Fruit fly (Drosophila melanogaster) whole organism, embryonic: ENCODE measurements around the gene CG14340.

Source experiments
- Aef1 ChIP-seq: fragments of 200-800 bp; sonication (Bioruptor generic); IDR thresholded peaks from 3 replicates; pipeline ENCODE4 v1.3.6; 2022; ENCODE audit warnings: missing biosample characterization, missing genetic modification characterization
- Antp ChIP-seq: fragments of 200-800 bp; sonication (Bioruptor generic); optimal IDR thresholded peaks from 3 replicates; lab custom pipeline; 2016; ENCODE audit warnings: missing biosample characterization, missing genetic modification characterization
- Atf3 ChIP-seq: fragments of 200-800 bp; sonication (Bioruptor generic); optimal IDR thresholded peaks from 3 replicates; lab custom pipeline; 2016; ENCODE audit warnings: missing biosample characterization, missing genetic modification characterization
- BEAF-32 ChIP-seq: fragments of 200-800 bp; sonication (Bioruptor generic); optimal IDR thresholded peaks from 3 replicates; lab custom pipeline; 2017; ENCODE audit warnings: missing biosample characterization, missing genetic modification characterization, mild to moderate bottlenecking, moderate library complexity, missing genetic modification reagents
- BtbVII ChIP-seq: fragments of 200-800 bp; sonication (Bioruptor generic); optimal IDR thresholded peaks from 3 replicates; lab custom pipeline; 2017; ENCODE audit warnings: missing biosample characterization, mild to moderate bottlenecking, missing genetic modification characterization
- CG10267 ChIP-seq: fragments of 200-800 bp; sonication (Bioruptor generic); optimal IDR thresholded peaks from 2 replicates; lab custom pipeline; 2018; ENCODE audit warnings: missing biosample characterization, mild to moderate bottlenecking, missing genetic modification characterization, moderate library complexity
- CG10431 ChIP-seq: fragments of 200-800 bp; sonication (Bioruptor generic); optimal IDR thresholded peaks from 3 replicates; lab custom pipeline; 2018; ENCODE audit warnings: missing biosample characterization, mild to moderate bottlenecking, missing genetic modification characterization
- CG11085 ChIP-seq: fragments of 200-800 bp; sonication (Bioruptor generic); IDR thresholded peaks from 2 replicates; pipeline ENCODE4 v1.3.6; 2022; ENCODE audit warnings: missing biosample characterization, missing genetic modification characterization
- CG11723 ChIP-seq: fragments of 200-800 bp; sonication (Bioruptor generic); optimal IDR thresholded peaks from 2 replicates; lab custom pipeline; 2017; ENCODE audit warnings: missing biosample characterization, mild to moderate bottlenecking, missing genetic modification characterization
- CG12071 ChIP-seq: fragments of 200-800 bp; sonication (Bioruptor generic); optimal IDR thresholded peaks from 3 replicates; lab custom pipeline; 2018; ENCODE audit warnings: missing biosample characterization, mild to moderate bottlenecking, missing genetic modification characterization
- CG12391 ChIP-seq: fragments of 200-800 bp; sonication (Bioruptor generic); optimal IDR thresholded peaks from 3 replicates; lab custom pipeline; 2018; ENCODE audit warnings: missing biosample characterization, mild to moderate bottlenecking, missing genetic modification characterization, moderate library complexity
- CG13424 ChIP-seq: fragments of 200-800 bp; sonication (Bioruptor generic); optimal IDR thresholded peaks from 2 replicates; lab custom pipeline; 2019; ENCODE audit warnings: missing biosample characterization, mild to moderate bottlenecking, missing genetic modification characterization, moderate library complexity
- CG15514 ChIP-seq: fragments of 200-800 bp; sonication (Bioruptor generic); optimal IDR thresholded peaks from 3 replicates; lab custom pipeline; 2017; ENCODE audit warnings: missing biosample characterization, missing genetic modification characterization, mild to moderate bottlenecking, moderate library complexity, missing genetic modification reagents
- CG1832 ChIP-seq: fragments of 200-800 bp; sonication (Bioruptor generic); optimal IDR thresholded peaks from 2 replicates; lab custom pipeline; 2017; ENCODE audit warnings: missing biosample characterization, mild to moderate bottlenecking, missing genetic modification characterization, inconsistent platforms
- CG2116 ChIP-seq: fragments of 200-800 bp; sonication (Bioruptor generic); optimal IDR thresholded peaks from 3 replicates; lab custom pipeline; 2018; ENCODE audit warnings: missing biosample characterization, mild to moderate bottlenecking, missing genetic modification characterization
- CG31441 ChIP-seq: fragments of 200-800 bp; sonication (Bioruptor generic); IDR thresholded peaks from 2 replicates; pipeline ENCODE4 v1.3.6; 2022; ENCODE audit warnings: missing biosample characterization, missing genetic modification characterization
- CG3163 ChIP-seq: fragments of 200-800 bp; sonication (Bioruptor generic); optimal IDR thresholded peaks from 3 replicates; lab custom pipeline; 2016; ENCODE audit warnings: missing biosample characterization, missing genetic modification characterization
- CG4617 ChIP-seq: fragments of 200-800 bp; sonication (Bioruptor generic); optimal IDR thresholded peaks from 3 replicates; lab custom pipeline; 2016; ENCODE audit warnings: missing biosample characterization, missing genetic modification characterization, borderline replicate concordance
- CG6175 ChIP-seq: fragments of 200-800 bp; sonication (Bioruptor generic); IDR thresholded peaks from 3 replicates; pipeline ENCODE4 v1.3.6; 2022; ENCODE audit warnings: missing biosample characterization, missing genetic modification characterization
- CG6254 ChIP-seq: fragments of 200-800 bp; sonication (Bioruptor generic); optimal IDR thresholded peaks from 3 replicates; lab custom pipeline; 2017; ENCODE audit warnings: mild to moderate bottlenecking, missing biosample characterization, missing genetic modification reagents, missing genetic modification characterization
- CG6272 ChIP-seq: fragments of 200-800 bp; sonication (Bioruptor generic); IDR thresholded peaks from 2 replicates; pipeline ENCODE4 v1.3.6; 2022; ENCODE audit warnings: missing biosample characterization, missing genetic modification characterization
- CG9437 ChIP-seq: fragments of 200-800 bp; sonication (Bioruptor generic); optimal IDR thresholded peaks from 2 replicates; lab custom pipeline; 2018; ENCODE audit warnings: missing biosample characterization, mild to moderate bottlenecking, missing genetic modification characterization
- CG9817 ChIP-seq: fragments of 200-800 bp; sonication (Bioruptor generic); optimal IDR thresholded peaks from 2 replicates; lab custom pipeline; 2018; ENCODE audit warnings: missing biosample characterization, mild to moderate bottlenecking, missing genetic modification characterization, moderate library complexity
- CTCF ChIP-seq: fragments of 200-800 bp; sonication (Bioruptor generic); optimal IDR thresholded peaks from 2 replicates; lab custom pipeline; 2017; ENCODE audit warnings: missing biosample characterization, mild to moderate bottlenecking, missing genetic modification characterization, moderate library complexity
- D19A ChIP-seq: fragments of 200-800 bp; optimal IDR thresholded peaks from 3 replicates; lab custom pipeline; 2019; ENCODE audit warnings: missing biosample characterization, mild to moderate bottlenecking, missing genetic modification characterization, moderate library complexity
- Dip2 ChIP-seq: fragments of 200-800 bp; sonication (Bioruptor generic); IDR thresholded peaks from 2 replicates; pipeline ENCODE4 v1.3.6; 2022; ENCODE audit warnings: missing biosample characterization, missing genetic modification characterization
- H15 ChIP-seq: fragments of 200-800 bp; sonication (Bioruptor generic); IDR thresholded peaks from 3 replicates; pipeline ENCODE4 v1.3.6; 2022; ENCODE audit warnings: missing biosample characterization, missing genetic modification characterization
- Hr3 ChIP-seq: fragments of 200-800 bp; sonication (Bioruptor generic); optimal IDR thresholded peaks from 3 replicates; lab custom pipeline; 2016; ENCODE audit warnings: missing biosample characterization, missing genetic modification characterization
- MBD-R2 ChIP-seq: fragments of 200-800 bp; sonication (Bioruptor generic); IDR thresholded peaks from 2 replicates; pipeline ENCODE4 v1.3.6; 2022; ENCODE audit warnings: missing biosample characterization, missing genetic modification characterization
- Meics ChIP-seq: fragments of 200-800 bp; sonication (Bioruptor generic); optimal IDR thresholded peaks from 2 replicates; lab custom pipeline; 2017; ENCODE audit warnings: missing biosample characterization, mild to moderate bottlenecking, missing genetic modification characterization
- NfI ChIP-seq: fragments of 200-800 bp; sonication (Bioruptor generic); optimal IDR thresholded peaks from 3 replicates; lab custom pipeline; 2018; ENCODE audit warnings: missing biosample characterization, mild to moderate bottlenecking, missing genetic modification characterization, moderate library complexity
- Oli ChIP-seq: fragments of 200-800 bp; sonication (Bioruptor generic); optimal IDR thresholded peaks from 2 replicates; lab custom pipeline; 2018; ENCODE audit warnings: missing biosample characterization, mild to moderate bottlenecking, missing genetic modification characterization, moderate library complexity
- PHDP ChIP-seq: fragments of 200-800 bp; sonication (Bioruptor generic); optimal IDR thresholded peaks from 3 replicates; lab custom pipeline; 2018; ENCODE audit warnings: missing biosample characterization, mild to moderate bottlenecking, missing genetic modification characterization, moderate library complexity
- Scr ChIP-seq: fragments of 200-800 bp; sonication (Bioruptor generic); IDR thresholded peaks from 2 replicates; pipeline ENCODE4 v1.3.6; 2022; ENCODE audit warnings: missing biosample characterization, missing genetic modification characterization; ENCODE audit not compliant: partially characterized antibody
- Sry-β ChIP-seq: fragments of 200-800 bp; sonication (Bioruptor generic); optimal IDR thresholded peaks from 2 replicates; lab custom pipeline; 2018; ENCODE audit warnings: missing biosample characterization, mild to moderate bottlenecking, missing genetic modification characterization, moderate library complexity
- TFAM ChIP-seq: fragments of 200-800 bp; sonication (Bioruptor generic); optimal IDR thresholded peaks from 2 replicates; lab custom pipeline; 2017; ENCODE audit warnings: missing biosample characterization, missing genetic modification characterization, inconsistent platforms
- Taf1 ChIP-seq: fragments of 200-800 bp; sonication (Bioruptor generic); IDR thresholded peaks from 2 replicates; pipeline ENCODE4 v1.3.6; 2022; ENCODE audit warnings: missing biosample characterization, missing genetic modification characterization
- danr ChIP-seq: fragments of 200-800 bp; sonication (Bioruptor generic); IDR thresholded peaks from 2 replicates; pipeline ENCODE4 v1.3.6; 2022; ENCODE audit warnings: missing biosample characterization, missing genetic modification characterization
- dm ChIP-seq: fragments of 200-800 bp; sonication (Bioruptor generic); optimal IDR thresholded peaks from 3 replicates; lab custom pipeline; 2016; ENCODE audit warnings: missing biosample characterization, missing genetic modification characterization
- ems ChIP-seq: fragments of 200-800 bp; sonication (Bioruptor generic); optimal IDR thresholded peaks from 3 replicates; lab custom pipeline; 2016; ENCODE audit warnings: missing biosample characterization, missing genetic modification characterization
- fru ChIP-seq: fragments of >200 bp; optimal IDR thresholded peaks from 2 replicates; lab custom pipeline; 2017
- gsb-n ChIP-seq: fragments of 200-800 bp; sonication (Bioruptor generic); optimal IDR thresholded peaks from 3 replicates; lab custom pipeline; 2018; ENCODE audit warnings: missing biosample characterization, mild to moderate bottlenecking, missing genetic modification characterization
- hkb ChIP-seq, 2 experiments: fragments of 200-800 bp in 1 of 2; fragments of >200 bp in 1 of 2; sonication (Bioruptor generic) in 1 of 2; IDR thresholded peaks in 1 of 2; optimal IDR thresholded peaks in 1 of 2; 2 replicates each; pipeline versions ENCODE4 v1.3.6 to Lab custom; 2017 to 2022; ENCODE audit warnings: missing biosample characterization in 1 of 2, missing genetic modification characterization in 1 of 2
- klu ChIP-seq: fragments of 200-800 bp; sonication (Bioruptor generic); IDR thresholded peaks from 2 replicates; pipeline ENCODE4 v1.3.6; 2022; ENCODE audit warnings: missing biosample characterization, missing genetic modification characterization
- mam ChIP-seq: fragments of 200-800 bp; sonication (Bioruptor generic); optimal IDR thresholded peaks from 3 replicates; lab custom pipeline; 2016; ENCODE audit warnings: missing biosample characterization, missing genetic modification characterization
- pros ChIP-seq: fragments of 200-800 bp; sonication (Bioruptor generic); optimal IDR thresholded peaks from 3 replicates; lab custom pipeline; 2019; ENCODE audit warnings: missing biosample characterization, mild to moderate bottlenecking, missing genetic modification characterization, moderate library complexity
- so ChIP-seq: fragments of 200-800 bp; sonication (Bioruptor generic); IDR thresholded peaks from 3 replicates; pipeline ENCODE4 v1.3.6; 2022; ENCODE audit warnings: missing biosample characterization, missing genetic modification characterization
- sug ChIP-seq: fragments of 200-800 bp; optimal IDR thresholded peaks from 2 replicates; lab custom pipeline; 2019; ENCODE audit warnings: missing biosample characterization, mild to moderate bottlenecking, missing genetic modification characterization, moderate library complexity
- ttk ChIP-seq: fragments of 200-800 bp; sonication (Bioruptor generic); IDR thresholded peaks from 2 replicates; pipeline ENCODE4 v2.1.2; 2022; ENCODE audit warnings: missing biosample characterization, missing genetic modification characterization
- vvl ChIP-seq: fragments of 200-800 bp; sonication (Bioruptor generic); IDR thresholded peaks from 2 replicates; pipeline ENCODE4 v1.3.6; 2022; ENCODE audit warnings: missing biosample characterization, missing genetic modification characterization
- zfh2 ChIP-seq: fragments of 200-800 bp; sonication (Bioruptor generic); optimal IDR thresholded peaks from 2 replicates; lab custom pipeline; 2016; ENCODE audit warnings: missing biosample characterization, missing genetic modification characterization

The CG14340 gene

dm6 chr2L:1075753-1076152 lies 37.0 kb upstream of the CG14340 start (continued):
- TF ChIP-seq so (GFP tag; lab: Robert Waterston, UW), result peak; percentile 91; the same call in 2 of the 3 replicates
- no peak for TF ChIP-seq TFAM (GFP tag; lab: Kevin White, UChicago)
- peak; percentile 69; the same call in 1 of the 2 replicates for TF ChIP-seq CG11085 (GFP tag; lab: Robert Waterston, UW)
- no peak for TF ChIP-seq BEAF-32 (GFP tag; lab: Kevin White, UChicago)
- peak; percentile 90 for TF ChIP-seq CG4617
- TF ChIP-seq hkb (optimal IDR thresholded peaks at IDR 0.05; lab: Kevin White, UChicago), result no peak
- peak; percentile 92 for TF ChIP-seq hkb (GFP tag; IDR thresholded peaks at IDR 0.05; lab: Robert Waterston, UW)
- peak; percentile 93 for TF ChIP-seq Oli (tag; lab: Kevin White, UChicago)
- TF ChIP-seq CG9817 (tag; lab: Kevin White, UChicago), result peak; percentile 78
- TF ChIP-seq CG6272 (GFP tag; lab: Robert Waterston, UW), result peak; percentile 82
- peak; percentile 84 for TF ChIP-seq CG10267 (tag; lab: Kevin White, UChicago)
- TF ChIP-seq CG31441 (GFP tag; lab: Robert Waterston, UW), result peak; percentile 93
- TF ChIP-seq CG13424 (tag; lab: Kevin White, UChicago), result peak; percentile 87
- no peak for TF ChIP-seq Dip2 (GFP tag; lab: Robert Waterston, UW)
- no peak for TF ChIP-seq fru
- TF ChIP-seq zfh2 (GFP tag; lab: Kevin White, UChicago), result peak; percentile 40
- TF ChIP-seq H15 (GFP tag; lab: Robert Waterston, UW), result peak; percentile 91
- peak; percentile 62 for TF ChIP-seq CG2116
- peak; percentile 96 for TF ChIP-seq Atf3
- peak; percentile 96 for TF ChIP-seq Antp
- TF ChIP-seq CTCF (GFP tag; lab: Kevin White, UChicago), result peak; percentile 42
- peak; percentile 46 for TF ChIP-seq CG10431 (GFP tag; lab: Kevin White, UChicago)
- peak; percentile 85 for TF ChIP-seq danr
- TF ChIP-seq sug (tag; lab: Kevin White, UChicago), result peak; percentile 50
- peak; percentile 84 for TF ChIP-seq CG12071 (GFP tag; lab: Kevin White, UChicago)
- peak; percentile 45 for TF ChIP-seq Sry-β (GFP tag; lab: Kevin White, UChicago)
- peak; percentile 45; the same call in 1 of the 2 replicates for TF ChIP-seq Taf1 (GFP tag; lab: Robert Waterston, UW)
- TF ChIP-seq MBD-R2 (GFP tag; lab: Robert Waterston, UW), result peak; percentile 60; the same call in 1 of the 2 replicates
- TF ChIP-seq CG9437 (GFP tag; lab: Kevin White, UChicago), result peak; percentile 76
- peak; percentile 89 for TF ChIP-seq gsb-n (tag; lab: Kevin White, UChicago)
- peak; percentile 85 for TF ChIP-seq mam (GFP tag; lab: Kevin White, UChicago)
- peak; percentile 79 for TF ChIP-seq CG3163 (GFP tag; lab: Kevin White, UChicago)
- peak; percentile 61 for TF ChIP-seq Meics
- TF ChIP-seq D19A, result peak; percentile 86
- TF ChIP-seq vvl (GFP tag; lab: Robert Waterston, UW), result peak; percentile 98
- TF ChIP-seq ttk (GFP tag; lab: Robert Waterston, UW), result peak; percentile 96
- peak; percentile 13 for TF ChIP-seq CG15514 (GFP tag; lab: Kevin White, UChicago)
- peak; percentile 26 for TF ChIP-seq pros (GFP tag; lab: Kevin White, UChicago)
- TF ChIP-seq dm (GFP tag; lab: Kevin White, UChicago), result peak; percentile 81
- TF ChIP-seq Aef1 (GFP tag; lab: Robert Waterston, UW), result peak; percentile 89
- TF ChIP-seq CG6175 (GFP tag; lab: Robert Waterston, UW), result peak; percentile 76; the same call in 1 of the 3 replicates
- TF ChIP-seq CG6254, result peak; percentile 86
- TF ChIP-seq ems (GFP tag; lab: Kevin White, UChicago), result peak; percentile 92
- TF ChIP-seq CG12391 (tag; lab: Kevin White, UChicago), result peak; percentile 93
- no peak for TF ChIP-seq Scr (GFP tag; lab: Robert Waterston, UW)
- TF ChIP-seq Hr3 (GFP tag; lab: Kevin White, UChicago), result peak; percentile 91
- TF ChIP-seq BtbVII (GFP tag; lab: Kevin White, UChicago), result peak; percentile 65
- peak; percentile 85 for TF ChIP-seq NfI (GFP tag; lab: Kevin White, UChicago)
- TF ChIP-seq CG11723 (GFP tag; lab: Kevin White, UChicago), result peak; percentile 81
- no peak for TF ChIP-seq CG1832 (GFP tag; lab: Kevin White, UChicago)
- TF ChIP-seq PHDP (tag; lab: Kevin White, UChicago), result peak; percentile 86
- peak; percentile 75 for TF ChIP-seq klu (GFP tag; lab: Robert Waterston, UW)
